Worm (Caenorhabditis elegans) whole organism, young adult: ENCODE data around the gene ccch-1.

Source experiments
- F33H1.4 ChIP-seq: fragments of 200-800 bp; sonication (Bioruptor generic); IDR thresholded peaks from 2 replicates; pipeline ENCODE4 v1.3.6; 2022; ENCODE audit warnings: missing genetic modification reagents, missing genetic modification characterization, missing compliant biosample characterization
- K11D2.4 ChIP-seq: fragments of 200-800 bp; sonication (Bioruptor generic); IDR thresholded peaks from 2 replicates; pipeline ENCODE4 v1.3.6; 2022; ENCODE audit warnings: missing genetic modification reagents, missing genetic modification characterization, missing compliant biosample characterization
- K12H6.12 ChIP-seq: fragments of 200-800 bp; sonication (Bioruptor generic); optimal IDR thresholded peaks from 2 replicates; lab custom pipeline; 2018; ENCODE audit warnings: mild to moderate bottlenecking, missing genetic modification characterization, missing compliant biosample characterization
- Y53F4B.3 ChIP-seq: fragments of 200-800 bp; sonication (Bioruptor generic); IDR thresholded peaks from 2 replicates; pipeline ENCODE4 v1.3.6; 2022; ENCODE audit warnings: missing genetic modification reagents, missing genetic modification characterization, missing compliant biosample characterization
- hlh-12 ChIP-seq: sonication (generic microtip); optimal IDR thresholded peaks from 2 replicates; lab custom pipeline; 2016; ENCODE audit warnings: missing genetic modification characterization, missing compliant biosample characterization
- somi-1 ChIP-seq: fragments of 200-800 bp; sonication (Bioruptor generic); optimal IDR thresholded peaks from 2 replicates; lab custom pipeline; 2018; ENCODE audit warnings: mild to moderate bottlenecking, missing genetic modification characterization, missing compliant biosample characterization
- unc-62 ChIP-seq: fragments of 150-350 bp; optimal IDR thresholded peaks from 2 replicates; lab custom pipeline; 2014; ENCODE audit warnings: missing biosample characterization, missing genetic modification reagents, missing genetic modification characterization

ce11 chrV:11485558-11485957 lies 42.1 kb upstream of the ccch-1 start, which contains the start of gene srh-1:
- TF ChIP-seq Y53F4B.3 (no peak), unc-62 (GFP tag; lab: Kevin White, UChicago) (no peak), K11D2.4 (no peak), K12H6.12 (no peak), F33H1.4 (no peak), somi-1 (no peak), hlh-12 (tag; lab: Kevin White, UChicago) (no peak)
